Worm (Caenorhabditis elegans): ENCODE measurements around the gene C53A3.4.

ce11 chrV:5753432-5753831 is 5.2 kb downstream of the C53A3.4 start, which contains the start of gene pgph-1:
- TF ChIP-seq ama-1 (optimal IDR thresholded peaks at IDR 0.05): no peak
- no peak for TF ChIP-seq ztf-16 (tag; optimal IDR thresholded peaks at IDR 0.05)
- no peak for TF ChIP-seq hlh-30 (tag; optimal IDR thresholded peaks at IDR 0.05; ENCODE audit: insufficient read depth)

Data from whole organism, late embryonic.